Worm (Caenorhabditis elegans) whole organism, L4 larva: ENCODE data around the gene F54C4.4.

Source experiments
- ama-1 ChIP-seq: fragments of 150-350 bp; optimal IDR thresholded peaks from 2 replicates; lab custom pipeline; 2014; ENCODE audit warnings: inconsistent platforms, mixed read lengths
- dmd-6 ChIP-seq: fragments of 200-800 bp; sonication (Bioruptor generic); IDR thresholded peaks from 2 replicates; pipeline ENCODE4 v1.3.6; 2022; ENCODE audit warnings: missing genetic modification reagents, missing genetic modification characterization, missing compliant biosample characterization
- lin-13 ChIP-seq: fragments of 150-350 bp; optimal IDR thresholded peaks from 2 replicates; lab custom pipeline; 2014; ENCODE audit warnings: missing biosample characterization, missing genetic modification reagents, missing genetic modification characterization
- mdl-1 ChIP-seq, 2 experiments: fragments of 150-350 bp in 1 of 2; sonication (generic microtip) in 1 of 2; optimal IDR thresholded peaks; 2 replicates each; lab custom pipeline; 2014 to 2017; ENCODE audit warnings: missing biosample characterization in 2 of 2, missing genetic modification characterization in 2 of 2
- nhr-42 ChIP-seq: fragments of 200-800 bp; sonication (Bioruptor generic); IDR thresholded peaks from 2 replicates; pipeline ENCODE4 v1.3.6; 2022; ENCODE audit warnings: missing genetic modification characterization, missing compliant biosample characterization
- spr-1 ChIP-seq: sonication (generic microtip); optimal IDR thresholded peaks from 2 replicates; lab custom pipeline; 2016; ENCODE audit warnings: mild to moderate bottlenecking, missing genetic modification characterization, missing compliant biosample characterization

DNA sequence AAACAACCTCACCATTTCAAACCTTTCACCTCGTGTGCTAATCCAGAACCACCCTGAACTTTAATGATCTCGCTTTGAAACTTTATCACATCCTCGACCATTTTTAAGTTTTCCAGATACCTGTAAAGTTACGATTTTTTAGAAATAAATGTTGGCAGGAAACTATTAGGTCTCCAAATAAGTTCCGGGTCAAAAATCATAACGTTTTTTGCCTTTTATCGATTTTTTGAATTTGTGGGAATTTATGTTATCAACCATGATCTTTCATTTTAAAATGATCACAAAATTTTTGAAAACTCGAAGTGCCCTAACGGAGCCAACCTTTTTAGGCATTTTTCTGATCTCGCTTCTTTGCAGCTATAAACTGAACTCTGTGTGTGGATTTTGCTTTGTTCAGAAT is 26.1 kb downstream of the F54C4.4 start, which contains the start of gene btb-5:
- TF ChIP-seq nhr-42 (no peak), ama-1 (no peak), lin-13 (no peak), mdl-1 (tag; optimal IDR thresholded peaks at IDR 0.05; lab: Kevin White, UChicago) (no peak), dmd-6 (no peak), spr-1 (tag; lab: Kevin White, UChicago) (no peak)
